1 fruit fly cellular context compared by ENCODE assay signal in the genomic region with DNA sequence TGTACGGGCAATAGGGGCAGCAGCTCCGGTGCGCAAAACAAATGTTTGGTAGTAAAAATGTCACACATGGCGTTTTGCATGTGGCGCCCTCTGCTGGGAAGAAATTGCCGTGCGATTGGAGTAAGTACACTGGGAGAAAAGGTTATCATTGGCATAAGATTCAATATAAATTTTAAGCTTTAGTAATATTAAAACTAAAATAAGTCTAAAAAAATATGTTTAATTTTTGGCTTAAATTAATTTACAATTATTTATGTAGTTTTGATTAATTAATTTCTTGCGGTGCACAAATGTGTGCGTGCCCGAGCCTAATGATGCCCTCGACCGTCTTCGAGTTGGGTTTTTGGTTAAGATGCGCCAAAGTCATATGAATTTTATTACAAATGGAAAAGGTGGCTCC.
A peak's percentile ranks its signal among the peaks of the same experiment; 100 is the strongest.
TF ChIP-seq lines count a peak whose summit lies in the region.

No protein-coding gene starts in this region.

TF ChIP-seq in whole organism, embryonic, 481 proteins besides CTCF, POLR2A, EP300 and RAD21 (continued from another document):
- peak; percentile 42; the same call in 1 of the 2 replicates for TF ChIP-seq Rx (GFP tag; IDR thresholded peaks at IDR 0.05; lab: Robert Waterston, UW)
- TF ChIP-seq Eip74EF (GFP tag; optimal IDR thresholded peaks at IDR 0.05; lab: Kevin White, UChicago), result peak in 1 of 2 experiments; percentile 29
- peak; percentile 44; the same call in 1 of the 2 replicates for TF ChIP-seq E2f2 (GFP tag; IDR thresholded peaks at IDR 0.05; lab: Robert Waterston, UW)
- peak; percentile 53 for TF ChIP-seq Fer3 (tag; optimal IDR thresholded peaks at IDR 0.05; lab: Kevin White, UChicago)
- TF ChIP-seq Abd-B (GFP tag; optimal IDR thresholded peaks at IDR 0.05; lab: Kevin White, UChicago), result peak; percentile 63
- TF ChIP-seq Sox100B (GFP tag; optimal IDR thresholded peaks at IDR 0.05; lab: Kevin White, UChicago), result peak; percentile 65
- TF ChIP-seq CG30020 (tag; optimal IDR thresholded peaks at IDR 0.05; lab: Kevin White, UChicago), result no peak
- peak; percentile 71 for TF ChIP-seq Sox102F (GFP tag; optimal IDR thresholded peaks at IDR 0.05; lab: Kevin White, UChicago)
- TF ChIP-seq tgo (GFP tag; IDR thresholded peaks at IDR 0.05; lab: Robert Waterston, UW), result peak; percentile 72
- peak; percentile 70; the same call in 2 of the 3 replicates for TF ChIP-seq Dbx (GFP tag; IDR thresholded peaks at IDR 0.05; lab: Robert Waterston, UW)
- no peak for TF ChIP-seq D (optimal IDR thresholded peaks at IDR 0.05; lab: Kevin White, UChicago)
- peak; percentile 64 for TF ChIP-seq D (GFP tag; optimal IDR thresholded peaks at IDR 0.05; lab: Kevin White, UChicago)
- TF ChIP-seq CG6689 (GFP tag; IDR thresholded peaks at IDR 0.05; lab: Robert Waterston, UW), result peak; percentile 75
- peak; percentile 4 for TF ChIP-seq tup (GFP tag; optimal IDR thresholded peaks at IDR 0.05; lab: Kevin White, UChicago)
- no peak for TF ChIP-seq Tbp (GFP tag; optimal IDR thresholded peaks at IDR 0.05; lab: Kevin White, UChicago)
- TF ChIP-seq gce (GFP tag; IDR thresholded peaks at IDR 0.05; lab: Robert Waterston, UW), result no peak
- TF ChIP-seq CG10654 (GFP tag; optimal IDR thresholded peaks at IDR 0.05; lab: Kevin White, UChicago), result peak; percentile 58
- no peak for TF ChIP-seq wek (GFP tag; optimal IDR thresholded peaks at IDR 0.05; lab: Kevin White, UChicago)
- peak; percentile 48 for TF ChIP-seq CG18619 (GFP tag; optimal IDR thresholded peaks at IDR 0.05; lab: Kevin White, UChicago)
- no peak for TF ChIP-seq Poxn (GFP tag; IDR thresholded peaks at IDR 0.05; lab: Robert Waterston, UW)
- TF ChIP-seq CG3838 (GFP tag; optimal IDR thresholded peaks at IDR 0.05; lab: Kevin White, UChicago), result no peak
- peak; percentile 79 for TF ChIP-seq CG2712 (tag; optimal IDR thresholded peaks at IDR 0.05; lab: Kevin White, UChicago)
- peak; percentile 87 for TF ChIP-seq vvl (GFP tag; IDR thresholded peaks at IDR 0.05; lab: Robert Waterston, UW)
- no peak for TF ChIP-seq YL-1 (GFP tag; optimal IDR thresholded peaks at IDR 0.05; lab: Kevin White, UChicago)
- TF ChIP-seq emc (GFP tag; optimal IDR thresholded peaks at IDR 0.05; lab: Kevin White, UChicago), result no peak
- TF ChIP-seq CG30403 (GFP tag; optimal IDR thresholded peaks at IDR 0.05; lab: Kevin White, UChicago), result peak; percentile 69
- TF ChIP-seq Camta (GFP tag; optimal IDR thresholded peaks at IDR 0.05; lab: Kevin White, UChicago), result peak; percentile 2
- TF ChIP-seq CG6854 (GFP tag; optimal IDR thresholded peaks at IDR 0.05; lab: Kevin White, UChicago), result peak; percentile 10
- TF ChIP-seq Ets97D (GFP tag; optimal IDR thresholded peaks at IDR 0.05; lab: Kevin White, UChicago), result no peak
